Worm (Caenorhabditis elegans) whole organism, early embryonic: Measurements from ENCODE around the gene bli-2.

ENCODE experiments used
- B0310.2 ChIP-seq: sonication (generic microtip); optimal IDR thresholded peaks from 2 replicates; lab custom pipeline; 2016; ENCODE audit warnings: mild to moderate bottlenecking, missing genetic modification characterization, missing compliant biosample characterization
- F13C5.2 ChIP-seq: sonication (generic microtip); optimal IDR thresholded peaks from 2 replicates; lab custom pipeline; 2017; ENCODE audit warnings: mild to moderate bottlenecking, missing genetic modification characterization, inconsistent platforms, missing compliant biosample characterization
- aly-1 ChIP-seq: sonication (generic microtip); optimal IDR thresholded peaks from 2 replicates; lab custom pipeline; 2016; ENCODE audit warnings: missing genetic modification characterization, missing compliant biosample characterization
- ama-1 ChIP-seq: fragments of 150-350 bp; optimal IDR thresholded peaks from 2 replicates; lab custom pipeline; 2014
- ceh-13 ChIP-seq: fragments of 200-800 bp; sonication (Bioruptor generic); optimal IDR thresholded peaks from 2 replicates; lab custom pipeline; 2018; ENCODE audit warnings: mild to moderate bottlenecking, missing genetic modification characterization, missing compliant biosample characterization
- ceh-36 ChIP-seq: sonication (generic microtip); optimal IDR thresholded peaks from 2 replicates; lab custom pipeline; 2016; ENCODE audit warnings: missing genetic modification characterization, inconsistent platforms, missing compliant biosample characterization
- ets-7 ChIP-seq: sonication (generic microtip); optimal IDR thresholded peaks from 2 replicates; lab custom pipeline; 2016; ENCODE audit warnings: missing genotype, missing genetic modification characterization, missing compliant biosample characterization
- flt-1 ChIP-seq: fragments of 200-800 bp; sonication (Bioruptor generic); IDR thresholded peaks from 2 replicates; pipeline ENCODE4 v1.3.6; 2022; ENCODE audit warnings: missing genetic modification characterization, missing compliant biosample characterization
- hmbx-1 ChIP-seq: sonication (generic microtip); optimal IDR thresholded peaks from 2 replicates; lab custom pipeline; 2016; ENCODE audit warnings: mild to moderate bottlenecking, missing genetic modification characterization, missing compliant biosample characterization
- hmg-4 ChIP-seq: fragments of 200-800 bp; sonication (Bioruptor generic); optimal IDR thresholded peaks from 2 replicates; lab custom pipeline; 2018; ENCODE audit warnings: mild to moderate bottlenecking, missing genetic modification characterization, missing compliant biosample characterization
- hnd-1 ChIP-seq: sonication (generic microtip); optimal IDR thresholded peaks from 2 replicates; lab custom pipeline; 2016; ENCODE audit warnings: missing genetic modification characterization, missing compliant biosample characterization
- pes-1 ChIP-seq: fragments of 200-800 bp; sonication (Bioruptor generic); IDR thresholded peaks from 2 replicates; pipeline ENCODE4 v1.3.6; 2022; ENCODE audit warnings: missing genetic modification reagents, missing genetic modification characterization, missing compliant biosample characterization
- scrt-1 ChIP-seq: fragments of 200-800 bp; sonication (Bioruptor generic); IDR thresholded peaks from 2 replicates; pipeline ENCODE4 v1.3.6; 2022; ENCODE audit warnings: missing genetic modification characterization, missing compliant biosample characterization
- sea-1 ChIP-seq: fragments of 200-800 bp; sonication (Bioruptor generic); conservative IDR thresholded peaks from 2 replicates; pipeline ENCODE4 v1.3.6; 2022; ENCODE audit warnings: missing genetic modification characterization, missing compliant biosample characterization
- tbx-11 ChIP-seq: fragments of 200-800 bp; sonication (Bioruptor generic); IDR thresholded peaks from 2 replicates; pipeline ENCODE4 v1.3.6; 2022; ENCODE audit warnings: missing genetic modification characterization, missing compliant biosample characterization
- tbx-37 ChIP-seq: fragments of 200-800 bp; sonication (Bioruptor generic); conservative IDR thresholded peaks from 2 replicates; pipeline ENCODE4 v1.3.6; 2022; ENCODE audit warnings: missing genetic modification reagents, missing genetic modification characterization, missing compliant biosample characterization
- tra-4 ChIP-seq: sonication (generic microtip); optimal IDR thresholded peaks from 2 replicates; lab custom pipeline; 2017; ENCODE audit warnings: missing genetic modification characterization, missing compliant biosample characterization

Gene bli-2

DNA sequence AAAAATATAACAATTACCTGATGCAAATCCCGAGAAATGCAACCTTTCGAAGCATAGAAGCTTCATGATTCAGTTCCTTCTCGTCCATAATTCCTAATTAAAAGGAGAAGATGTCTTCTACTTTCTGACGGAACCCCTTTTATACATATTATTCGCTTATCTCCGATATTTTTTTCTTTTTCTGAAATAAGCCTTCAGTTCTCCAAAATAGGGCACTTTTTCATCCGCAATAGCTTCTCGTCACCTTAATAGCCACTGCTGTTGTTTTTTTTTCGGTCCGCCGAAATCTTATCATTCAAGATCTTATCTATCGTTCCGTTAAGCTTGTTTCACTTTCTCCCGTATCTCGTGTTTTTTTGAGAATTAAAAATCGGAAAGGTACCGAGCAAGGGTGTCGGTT is at the start of gene bli-2:
bli-2 (minus strand) TSS at position 101 of the 400 bp plus-strand sequence.
- no peak for TF ChIP-seq pes-1 (GFP tag; lab: Robert Waterston, UW)
- no peak for TF ChIP-seq F13C5.2 (tag; lab: Kevin White, UChicago)
- TF ChIP-seq sea-1 (GFP tag; lab: Robert Waterston, UW), result no peak
- TF ChIP-seq hnd-1 (tag; lab: Kevin White, UChicago), result no peak
- no peak for TF ChIP-seq ets-7 (tag; lab: Kevin White, UChicago)
- TF ChIP-seq tbx-11, result no peak
- TF ChIP-seq ceh-36 (tag; lab: Kevin White, UChicago), result no peak
- TF ChIP-seq ceh-13 (GFP tag; lab: Kevin White, UChicago), result no peak

DNA sequence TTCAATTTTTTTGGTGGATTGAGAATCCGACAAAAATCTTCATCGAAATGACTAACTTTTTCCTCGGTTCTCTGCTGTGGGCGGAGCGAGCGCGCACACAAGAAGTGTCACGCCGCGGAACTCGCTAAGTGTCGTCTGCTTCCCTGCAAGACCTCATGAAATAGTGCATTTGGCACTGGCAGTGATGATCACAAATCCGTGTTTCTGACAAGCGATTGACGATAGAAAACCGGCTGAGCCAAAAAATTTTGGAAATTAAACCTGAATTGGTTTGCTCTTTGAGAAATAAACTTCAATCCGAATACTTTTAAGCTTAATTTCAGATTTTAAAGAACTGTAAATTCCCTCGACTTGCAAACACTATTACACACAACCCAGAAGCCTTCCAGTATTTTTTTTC is 49.3 kb upstream of the bli-2 start:
- TF ChIP-seq hmg-4, result no peak
- no peak for TF ChIP-seq pes-1 (GFP tag; lab: Robert Waterston, UW)
- TF ChIP-seq F13C5.2 (tag; lab: Kevin White, UChicago), result no peak
- TF ChIP-seq aly-1 (tag; lab: Kevin White, UChicago), result no peak
- no peak for TF ChIP-seq flt-1 (GFP tag; lab: Robert Waterston, UW)
- no peak for TF ChIP-seq hnd-1 (tag; lab: Kevin White, UChicago)
- TF ChIP-seq ceh-36 (tag; lab: Kevin White, UChicago), result no peak
- peak; percentile 70 for TF ChIP-seq ama-1 (lab: Kevin White, UChicago)

DNA sequence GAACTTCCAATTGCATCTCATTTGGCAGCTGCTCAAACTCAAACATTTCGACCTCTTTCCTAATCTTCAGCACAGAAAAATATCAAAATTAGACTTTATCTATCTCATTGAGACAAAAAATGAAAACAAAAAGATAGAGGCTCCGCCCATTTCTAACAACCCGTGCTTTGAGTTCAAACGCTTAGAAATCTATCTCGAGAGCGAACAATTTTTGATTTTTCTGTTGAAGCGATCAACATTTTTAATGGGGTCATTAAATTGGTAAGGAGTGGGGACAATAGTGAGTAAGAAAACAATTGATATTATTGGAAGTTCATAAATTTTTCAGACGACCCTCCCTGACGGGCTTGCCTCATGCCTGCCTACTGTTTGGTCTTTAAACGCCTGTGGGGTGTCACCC is 46.6 kb upstream of the bli-2 start, which contains the start of the genes C25H3.10 and C25H3.1:
C25H3.10 (minus strand) TSS at position 101 of the 400 bp plus-strand sequence.
C25H3.1 (plus strand) TSS at position 203 of the 400 bp plus-strand sequence.
- TF ChIP-seq B0310.2 (tag; lab: Kevin White, UChicago), result no peak
- TF ChIP-seq hmbx-1 (tag; lab: Kevin White, UChicago), result no peak
- no peak for TF ChIP-seq hnd-1 (tag; lab: Kevin White, UChicago)

DNA sequence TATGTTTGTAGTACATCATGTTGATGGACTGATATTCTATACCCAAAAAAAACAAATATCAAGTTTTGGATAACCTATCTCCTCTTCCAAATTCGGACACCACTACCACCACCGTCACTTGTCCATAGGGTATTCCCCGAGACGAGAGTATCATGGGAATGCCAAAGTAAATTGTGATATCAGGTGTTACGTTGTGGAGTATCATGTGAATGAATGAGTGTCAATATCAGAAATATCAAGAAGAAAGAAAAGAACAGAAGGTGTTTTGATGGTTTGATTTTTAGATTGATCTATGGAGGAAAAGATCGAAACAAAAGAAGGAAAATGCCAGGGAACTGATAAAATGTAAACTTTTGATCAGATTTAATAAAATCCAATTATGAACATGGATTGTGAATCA is 46.0 kb upstream of the bli-2 start:
- TF ChIP-seq ama-1 (lab: Kevin White, UChicago), result no peak

DNA sequence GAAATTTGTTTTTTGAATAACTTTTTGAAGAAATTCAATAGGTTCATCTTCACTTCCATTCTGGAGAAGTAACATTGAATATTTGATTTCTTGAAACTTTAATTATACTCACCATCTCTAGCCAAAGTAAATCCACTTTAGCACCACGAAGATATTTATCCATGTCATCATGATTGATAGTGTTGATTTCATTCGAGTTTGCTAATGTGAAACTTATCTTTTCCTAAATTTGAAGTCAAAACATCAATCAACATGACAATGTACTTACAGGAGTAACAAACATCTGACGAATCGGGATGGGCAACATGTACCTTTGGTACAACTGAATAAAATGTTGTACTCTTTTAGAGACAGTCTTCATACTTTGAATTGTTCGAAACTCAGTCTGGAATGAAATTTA is 45.1 kb upstream of the bli-2 start:
- TF ChIP-seq hmbx-1 (tag; lab: Kevin White, UChicago), result no peak
- no peak for TF ChIP-seq F13C5.2 (tag; lab: Kevin White, UChicago)
- TF ChIP-seq tra-4, result no peak
- TF ChIP-seq scrt-1 (GFP tag; lab: Robert Waterston, UW), result no peak
- TF ChIP-seq pes-1 (GFP tag; lab: Robert Waterston, UW), result no peak
- no peak for TF ChIP-seq hnd-1 (tag; lab: Kevin White, UChicago)
- no peak for TF ChIP-seq sea-1 (GFP tag; lab: Robert Waterston, UW)
- TF ChIP-seq ceh-36 (tag; lab: Kevin White, UChicago), result no peak

DNA sequence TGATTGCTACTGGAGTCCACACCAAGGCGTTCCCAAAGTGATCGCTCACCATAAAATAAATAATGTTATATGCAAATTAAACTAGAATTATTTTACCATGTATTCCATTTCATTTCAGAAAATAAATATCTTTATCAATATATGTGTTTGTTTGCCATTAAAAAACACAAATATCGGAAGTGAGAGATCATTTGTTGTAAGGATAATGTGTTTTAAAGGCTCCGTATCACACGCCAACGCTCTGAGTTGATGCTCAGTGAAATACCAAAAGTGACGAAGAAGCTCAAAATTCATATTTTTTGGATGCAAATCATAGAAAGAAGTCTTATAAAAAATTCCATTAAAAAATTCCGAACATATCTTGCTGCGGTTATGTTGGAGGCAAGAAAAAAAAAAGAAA is 44.0 kb upstream of the bli-2 start:
- no peak for TF ChIP-seq ceh-13 (GFP tag; lab: Kevin White, UChicago)
- TF ChIP-seq ama-1 (lab: Kevin White, UChicago), result no peak
- TF ChIP-seq hmbx-1 (tag; lab: Kevin White, UChicago), result no peak
- no peak for TF ChIP-seq aly-1 (tag; lab: Kevin White, UChicago)
- no peak for TF ChIP-seq tra-4
- no peak for TF ChIP-seq B0310.2 (tag; lab: Kevin White, UChicago)
- TF ChIP-seq ceh-36 (tag; lab: Kevin White, UChicago), result no peak
- no peak for TF ChIP-seq flt-1 (GFP tag; lab: Robert Waterston, UW)
- no peak for TF ChIP-seq ets-7 (tag; lab: Kevin White, UChicago)
- no peak for TF ChIP-seq sea-1 (GFP tag; lab: Robert Waterston, UW)
- TF ChIP-seq tbx-11, result no peak
- TF ChIP-seq hmg-4, result no peak
- TF ChIP-seq scrt-1 (GFP tag; lab: Robert Waterston, UW), result no peak
- TF ChIP-seq F13C5.2 (tag; lab: Kevin White, UChicago), result no peak
- no peak for TF ChIP-seq hnd-1 (tag; lab: Kevin White, UChicago)
- no peak for TF ChIP-seq tbx-37 (GFP tag; lab: Robert Waterston, UW)
- TF ChIP-seq pes-1 (GFP tag; lab: Robert Waterston, UW), result no peak

DNA sequence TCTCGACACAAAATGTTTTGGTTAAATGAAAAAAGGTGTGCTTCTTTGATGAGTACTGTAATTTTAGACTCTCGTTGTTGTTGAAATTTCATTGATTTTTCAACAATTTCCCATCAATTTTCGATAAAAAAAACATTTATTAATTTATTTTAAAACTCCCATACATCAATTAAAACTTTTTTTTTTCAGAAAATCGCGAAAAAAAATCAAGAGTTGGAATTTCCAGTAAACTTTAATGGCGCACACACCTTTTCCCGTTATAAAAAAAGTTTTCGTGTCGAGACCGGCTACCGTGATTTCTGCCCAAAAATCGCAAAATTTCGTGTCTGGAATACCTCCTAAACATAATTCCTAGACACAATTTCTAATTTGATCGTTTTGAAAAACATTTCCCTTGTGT is 42.6 kb upstream of the bli-2 start, which contains the start of gene C25H3.14:
C25H3.14 (plus strand) TSS at position 301 of the 400 bp plus-strand sequence.
- TF ChIP-seq F13C5.2 (tag; lab: Kevin White, UChicago) (no peak), hmg-4 (no peak), ceh-13 (GFP tag; lab: Kevin White, UChicago) (no peak), scrt-1 (GFP tag; lab: Robert Waterston, UW) (no peak), ets-7 (tag; lab: Kevin White, UChicago) (no peak), aly-1 (tag; lab: Kevin White, UChicago) (no peak), ceh-36 (tag; lab: Kevin White, UChicago) (no peak), flt-1 (GFP tag; lab: Robert Waterston, UW) (no peak), sea-1 (GFP tag; lab: Robert Waterston, UW) (no peak), tbx-11 (no peak), tbx-37 (GFP tag; lab: Robert Waterston, UW) (no peak), hnd-1 (tag; lab: Kevin White, UChicago) (no peak), tra-4 (no peak), ama-1 (lab: Kevin White, UChicago) (no peak)

DNA sequence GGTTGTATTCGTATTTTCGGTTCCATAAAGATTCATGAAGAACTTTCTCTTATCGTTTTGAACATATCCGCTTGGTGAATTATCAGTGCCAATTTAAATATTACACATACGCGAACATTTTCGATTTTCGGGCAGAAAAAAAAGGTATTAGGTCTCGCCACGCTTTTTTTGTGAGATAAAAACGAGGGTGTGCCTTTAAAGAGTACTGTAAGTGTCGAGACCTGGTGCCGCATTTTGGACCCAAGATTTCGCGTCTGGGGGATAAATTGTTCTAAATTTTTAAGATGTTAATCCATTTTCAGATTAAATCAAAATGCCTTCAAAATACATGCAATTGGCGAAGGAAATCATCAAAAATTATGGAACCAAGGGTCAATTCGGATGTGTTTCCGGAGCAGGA is 41.7 kb upstream of the bli-2 start, which contains the start of gene C25H3.3:
C25H3.3 (plus strand) TSS at position 301 of the 400 bp plus-strand sequence.
- TF ChIP-seq flt-1 (GFP tag; lab: Robert Waterston, UW) (no peak), pes-1 (GFP tag; lab: Robert Waterston, UW) (no peak), tbx-11 (no peak), B0310.2 (tag; lab: Kevin White, UChicago) (no peak), tbx-37 (GFP tag; lab: Robert Waterston, UW) (no peak), hnd-1 (tag; lab: Kevin White, UChicago) (no peak), ceh-36 (tag; lab: Kevin White, UChicago) (no peak), ama-1 (lab: Kevin White, UChicago) (no peak), ets-7 (tag; lab: Kevin White, UChicago) (no peak), hmbx-1 (tag; lab: Kevin White, UChicago) (no peak), hmg-4 (no peak), sea-1 (GFP tag; lab: Robert Waterston, UW) (no peak)
